Worm (Caenorhabditis elegans): Measurements from ENCODE around the gene F10B5.2.

F10B5.2 gene

DNA sequence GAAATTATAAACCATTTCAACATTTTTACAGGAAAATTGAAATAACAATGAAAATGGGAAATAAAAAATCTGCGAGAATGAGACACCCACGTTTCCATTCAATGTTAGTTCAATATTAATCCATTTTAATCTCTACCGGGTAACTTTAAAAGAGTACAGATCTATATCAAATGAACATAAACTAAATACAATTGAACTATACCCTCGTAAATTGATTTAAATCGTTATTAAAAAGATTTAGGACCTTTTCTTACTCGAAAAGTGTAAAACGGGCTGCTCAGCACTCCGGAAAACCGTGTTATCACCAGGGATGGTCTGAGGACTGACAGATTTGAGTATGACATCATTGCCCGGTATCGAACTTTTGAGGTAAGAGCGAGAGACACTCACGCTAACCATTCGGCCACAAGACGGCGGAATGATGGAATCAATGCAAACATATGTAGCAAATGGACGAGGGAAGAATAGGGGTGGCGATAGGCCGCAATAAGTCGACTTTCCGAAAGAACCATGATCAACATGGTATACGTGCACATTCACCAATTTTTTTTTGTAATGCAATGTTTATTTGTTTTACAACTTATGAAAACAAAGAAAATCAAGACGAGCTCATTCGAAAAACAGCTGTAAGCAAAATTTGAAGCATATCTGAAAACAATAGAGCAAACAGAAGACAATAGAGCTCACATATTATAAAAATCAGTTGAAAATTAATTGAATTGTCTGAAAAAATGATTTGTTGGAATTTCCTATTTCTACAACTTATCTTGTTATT is 37.5 kb upstream of the F10B5.2 start, which contains the start of the genes chst-1 and C41C4.9 (continued):
- TF ChIP-seq dpl-1 (GFP tag; optimal IDR thresholded peaks at IDR 0.05): peak; percentile 16 to 43 (median 39)
- TF ChIP-seq snpc-4 (tag; optimal IDR thresholded peaks at IDR 0.05): peak; percentile 29
- TF ChIP-seq grh-1 (GFP tag; IDR thresholded peaks at IDR 0.05): no peak
- TF ChIP-seq zag-1 (tag; optimal IDR thresholded peaks at IDR 0.05): no peak
- no peak for TF ChIP-seq pqm-1 (tag; optimal IDR thresholded peaks at IDR 0.05)
- TF ChIP-seq nhr-90 (tag; optimal IDR thresholded peaks at IDR 0.05; ENCODE audit: poor library complexity): peak; percentile 78
- TF ChIP-seq fkh-4 (tag; optimal IDR thresholded peaks at IDR 0.05; ENCODE audit: borderline replicate concordance): no peak
- TF ChIP-seq skn-1 (tag; optimal IDR thresholded peaks at IDR 0.05): peak; percentile 76
- TF ChIP-seq nhr-77 (tag; optimal IDR thresholded peaks at IDR 0.05): peak; percentile 66
- peak; percentile 61 for TF ChIP-seq nhr-20 (tag; optimal IDR thresholded peaks at IDR 0.05)
- peak; percentile 84 for TF ChIP-seq rnt-1 (tag; optimal IDR thresholded peaks at IDR 0.05)
- no peak for TF ChIP-seq ceh-63 (GFP tag; optimal IDR thresholded peaks at IDR 0.05)
- TF ChIP-seq hlh-17 (GFP tag; optimal IDR thresholded peaks at IDR 0.05; ENCODE audit: borderline replicate concordance): no peak
- TF ChIP-seq mab-9 (GFP tag; IDR thresholded peaks at IDR 0.05): no peak
- peak; percentile 81 for TF ChIP-seq C16A3.4 (tag; optimal IDR thresholded peaks at IDR 0.05)
- TF ChIP-seq nhr-237 (tag; optimal IDR thresholded peaks at IDR 0.05): no peak
- no peak for TF ChIP-seq ceh-90 (tag; optimal IDR thresholded peaks at IDR 0.05)
- TF ChIP-seq swsn-7 (tag; optimal IDR thresholded peaks at IDR 0.05): peak; percentile 46

DNA sequence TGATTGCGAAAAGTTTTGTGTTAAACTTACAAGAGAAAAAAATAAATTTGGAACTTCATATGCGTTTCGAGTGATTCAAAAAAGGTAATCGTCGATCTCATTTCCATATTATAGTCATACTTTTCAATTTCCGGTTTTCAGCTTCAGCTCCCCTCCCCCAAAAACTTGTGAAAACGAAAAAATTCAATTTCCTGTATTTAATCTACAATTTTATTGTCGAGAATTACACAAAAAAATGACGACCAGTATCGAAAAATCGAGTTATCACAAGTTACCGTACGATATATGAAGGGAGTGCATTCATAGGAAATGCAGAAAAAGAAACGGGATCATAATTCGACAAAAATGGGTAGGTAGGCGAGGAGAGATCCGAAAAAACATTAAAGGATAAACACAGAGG is 32.5 kb upstream of the F10B5.2 start, which contains the start of gene lron-4:
Gene lron-4 (minus strand): TSS at position 101 of the 400 bp plus-strand sequence.
- TF ChIP-seq nhr-12 (tag; optimal IDR thresholded peaks at IDR 0.05): no peak
- no peak for TF ChIP-seq ceh-63 (GFP tag; optimal IDR thresholded peaks at IDR 0.05)
- TF ChIP-seq sup-37 (GFP tag; optimal IDR thresholded peaks at IDR 0.05): no peak
- TF ChIP-seq fkh-8 (tag; optimal IDR thresholded peaks at IDR 0.05): peak; percentile 15
- TF ChIP-seq hpl-2 (GFP tag; optimal IDR thresholded peaks at IDR 0.05): no peak

DNA sequence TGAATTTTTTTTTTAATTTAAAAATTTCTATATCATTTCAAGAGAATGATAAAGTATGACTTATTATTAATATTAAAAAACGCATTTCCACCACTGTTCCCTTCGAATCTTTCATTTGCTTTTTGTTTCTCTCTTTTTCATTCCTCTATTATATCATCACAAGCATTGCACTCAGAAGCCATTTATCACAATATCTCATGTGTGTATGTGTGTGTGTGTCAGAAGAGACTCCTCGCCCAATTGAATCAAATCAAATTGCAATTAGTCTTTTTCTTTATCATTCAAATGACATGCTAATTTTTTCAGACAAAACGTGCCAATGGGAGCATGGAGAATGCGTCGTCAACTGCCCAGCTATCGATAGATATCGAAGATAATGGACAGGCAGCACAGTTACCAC is 28.4 kb upstream of the F10B5.2 start, which contains the start of gene unc-105:
Gene unc-105 (plus strand): TSS at position 301 of the 400 bp plus-strand sequence.
- TF ChIP-seq rnt-1 (tag; optimal IDR thresholded peaks at IDR 0.05) (peak; percentile 26), nhr-84 (tag; optimal IDR thresholded peaks at IDR 0.05) (no peak)

DNA sequence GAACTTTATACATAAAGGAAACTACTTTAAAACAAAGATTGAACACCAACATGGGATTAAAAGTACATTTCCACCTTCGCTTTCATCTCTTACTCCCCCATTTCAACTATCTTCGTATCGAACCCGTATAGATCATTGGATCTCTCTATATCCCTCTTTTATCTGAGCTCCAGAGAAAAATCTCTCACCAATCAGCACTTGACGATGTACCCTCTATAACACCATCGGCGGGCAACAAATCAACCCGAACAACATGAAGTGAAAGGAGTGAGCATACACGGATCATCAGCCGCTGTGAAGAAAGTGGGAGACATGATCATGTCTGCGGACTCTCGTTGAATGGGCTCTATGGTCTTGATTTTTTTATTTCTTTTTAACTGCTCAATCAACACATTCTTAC is 27.1 kb upstream of the F10B5.2 start:
- peak; percentile 68 for TF ChIP-seq lin-14 (GFP tag; optimal IDR thresholded peaks at IDR 0.05)
- TF ChIP-seq swsn-7 (tag; optimal IDR thresholded peaks at IDR 0.05): no peak
- peak; percentile 11 for TF ChIP-seq nhr-71 (tag; optimal IDR thresholded peaks at IDR 0.05)
- peak; percentile 70 for TF ChIP-seq rnt-1 (tag; optimal IDR thresholded peaks at IDR 0.05)

DNA sequence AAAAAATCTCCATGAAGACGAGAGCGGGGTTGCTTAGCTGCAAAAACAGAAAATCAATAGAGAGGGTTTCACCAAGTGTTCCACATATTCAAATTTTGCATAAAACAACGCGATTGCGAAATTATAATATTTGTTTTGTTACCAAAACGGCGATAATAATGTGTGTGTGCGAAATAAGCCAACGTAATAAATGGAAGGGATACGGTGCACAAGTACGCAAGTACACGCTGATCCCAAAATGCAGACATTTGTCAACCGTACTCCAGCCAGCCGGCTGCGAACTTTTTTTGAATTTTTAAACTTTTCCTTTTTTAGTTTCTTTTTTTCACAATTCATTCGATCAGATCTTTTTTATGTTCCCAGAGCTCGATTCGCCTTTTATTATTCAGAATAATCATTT is 19.7 kb upstream of the F10B5.2 start, which contains the start of gene ire-1:
Gene ire-1 (minus strand): TSS at position 44 of the 400 bp plus-strand sequence.
- TF ChIP-seq nhr-12 (tag; optimal IDR thresholded peaks at IDR 0.05) (no peak), C16A3.4 (tag; optimal IDR thresholded peaks at IDR 0.05) (peak; percentile 81), vab-15 (tag; optimal IDR thresholded peaks at IDR 0.05) (no peak), unc-130 (tag; optimal IDR thresholded peaks at IDR 0.05) (peak; percentile 80), zip-4 (GFP tag; optimal IDR thresholded peaks at IDR 0.05) (peak; percentile 15), fkh-8 (tag; optimal IDR thresholded peaks at IDR 0.05) (peak; percentile 48), swsn-7 (tag; optimal IDR thresholded peaks at IDR 0.05) (peak; percentile 50), nhr-28 (tag; optimal IDR thresholded peaks at IDR 0.05) (no peak), hlh-4 (tag; optimal IDR thresholded peaks at IDR 0.05) (no peak), snu-23 (GFP tag; optimal IDR thresholded peaks at IDR 0.05) (peak; percentile 72), tbx-2 (tag; optimal IDR thresholded peaks at IDR 0.05) (peak; percentile 26), unc-98 (GFP tag; IDR thresholded peaks at IDR 0.05) (no peak), nhr-71 (tag; optimal IDR thresholded peaks at IDR 0.05) (peak; percentile 65), jun-1 (tag; optimal IDR thresholded peaks at IDR 0.05) (peak; percentile 12), mdl-1 (tag; optimal IDR thresholded peaks at IDR 0.05) (peak in 1 of 2 experiments; percentile 53), dsc-1 (tag; optimal IDR thresholded peaks at IDR 0.05) (peak; percentile 9), nhr-47 (tag; optimal IDR thresholded peaks at IDR 0.05) (peak; percentile 52), xbp-1 (tag; optimal IDR thresholded peaks at IDR 0.05) (peak; percentile 59), skn-1 (tag; optimal IDR thresholded peaks at IDR 0.05) (peak; percentile 80), dpl-1 (GFP tag; optimal IDR thresholded peaks at IDR 0.05) (peak; percentile 54 to 75 (median 70)), lin-13 (GFP tag; optimal IDR thresholded peaks at IDR 0.05) (no peak), efl-1 (optimal IDR thresholded peaks at IDR 0.05) (peak; percentile 52 to 69), efl-1 (GFP tag; optimal IDR thresholded peaks at IDR 0.05 in 1 of 2) (peak; percentile 70 to 95), ceh-90 (tag; optimal IDR thresholded peaks at IDR 0.05) (no peak), nhr-19 (GFP tag; conservative IDR thresholded peaks at IDR 0.05) (no peak), F16B12.6 (tag; optimal IDR thresholded peaks at IDR 0.05) (peak; percentile 85)

All from whole organism, L1 larva.